Worm (Caenorhabditis elegans) whole organism, L2 larva: ENCODE results near the gene hst-3.2.
"Not testable (repeated sequence)": the region's sequence is repeated elsewhere in the genome, so short reads cannot be mapped to it uniquely, and the experiment has no call there.

ENCODE experiments used
- C34F6.9 ChIP-seq: fragments of 150-350 bp; optimal IDR thresholded peaks from 2 replicates; lab custom pipeline; 2014; ENCODE audit warnings: missing biosample characterization, missing genetic modification characterization
- F13H6.1 ChIP-seq: sonication (generic microtip); optimal IDR thresholded peaks from 2 replicates; lab custom pipeline; 2016; ENCODE audit warnings: missing genetic modification characterization, missing compliant biosample characterization
- R02D3.7 ChIP-seq: fragments of 150-350 bp; optimal IDR thresholded peaks from 2 replicates; lab custom pipeline; 2014; ENCODE audit warnings: missing biosample characterization, missing genetic modification characterization
- Y55F3AM.14 ChIP-seq: fragments of 200-800 bp; sonication (Bioruptor generic); optimal IDR thresholded peaks from 2 replicates; lab custom pipeline; 2018; ENCODE audit warnings: mild to moderate bottlenecking, missing genetic modification characterization, missing compliant biosample characterization
- ZK546.5 ChIP-seq: sonication (generic microtip); optimal IDR thresholded peaks from 2 replicates; lab custom pipeline; 2017; ENCODE audit warnings: missing biosample characterization, missing genetic modification characterization
- alr-1 ChIP-seq: fragments of 150-350 bp; optimal IDR thresholded peaks from 2 replicates; lab custom pipeline; 2014; ENCODE audit warnings: missing biosample characterization, missing genetic modification characterization
- aly-2 ChIP-seq: fragments of 150-350 bp; optimal IDR thresholded peaks from 2 replicates; lab custom pipeline; 2014; ENCODE audit warnings: missing biosample characterization, missing genetic modification characterization
- ama-1 ChIP-seq: fragments of 150-350 bp; optimal IDR thresholded peaks from 2 replicates; lab custom pipeline; 2018; ENCODE audit warnings: inconsistent platforms
- blmp-1 ChIP-seq: sonication (generic microtip); optimal IDR thresholded peaks from 2 replicates; lab custom pipeline; 2017; ENCODE audit warnings: missing genetic modification characterization, mild to moderate bottlenecking, missing compliant biosample characterization, antibody characterized with exemption, moderate library complexity; ENCODE audit not compliant: insufficient read depth
- ceh-16 ChIP-seq: fragments of 150-350 bp; optimal IDR thresholded peaks from 2 replicates; lab custom pipeline; 2014; ENCODE audit warnings: missing biosample characterization, missing genetic modification characterization
- crh-2 ChIP-seq: sonication (generic microtip); optimal IDR thresholded peaks from 2 replicates; lab custom pipeline; 2017; ENCODE audit warnings: missing biosample characterization, missing genetic modification characterization
- dmd-4 ChIP-seq: sonication (generic microtip); optimal IDR thresholded peaks from 2 replicates; lab custom pipeline; 2017; ENCODE audit warnings: missing biosample characterization, missing genetic modification characterization
- egl-27 ChIP-seq: sonication (generic microtip); optimal IDR thresholded peaks from 3 replicates; lab custom pipeline; 2017; ENCODE audit warnings: missing biosample characterization, missing genetic modification reagents, missing genetic modification characterization
- elt-1 ChIP-seq: fragments of 150-350 bp; optimal IDR thresholded peaks from 2 replicates; lab custom pipeline; 2014; ENCODE audit warnings: missing biosample characterization, missing genetic modification characterization
- elt-3 ChIP-seq: sonication (generic microtip); optimal IDR thresholded peaks from 2 replicates; lab custom pipeline; 2017; ENCODE audit warnings: missing biosample characterization, missing genetic modification characterization
- fos-1 ChIP-seq: fragments of 150-350 bp; optimal IDR thresholded peaks from 2 replicates; lab custom pipeline; 2014; ENCODE audit warnings: missing biosample characterization, missing genetic modification characterization
- gmeb-1 ChIP-seq: fragments of 150-350 bp; optimal IDR thresholded peaks from 2 replicates; lab custom pipeline; 2014; ENCODE audit warnings: missing biosample characterization, missing genetic modification characterization
- lin-11 ChIP-seq: fragments of 150-350 bp; sonication (generic microtip); optimal IDR thresholded peaks from 2 replicates; lab custom pipeline; 2014; ENCODE audit warnings: missing biosample characterization, missing genetic modification characterization, inconsistent platforms, mixed read lengths
- lin-39 ChIP-seq: fragments of 150-350 bp; optimal IDR thresholded peaks from 2 replicates; lab custom pipeline; 2014; ENCODE audit warnings: missing biosample characterization, missing genetic modification reagents, missing genetic modification characterization
- lsy-2 ChIP-seq, 2 experiments: fragments of 150-350 bp in 1 of 2; sonication (generic microtip) in 1 of 2; optimal IDR thresholded peaks; 2 replicates each; lab custom pipeline; 2014 to 2017; ENCODE audit warnings: missing biosample characterization in 2 of 2, missing genetic modification characterization in 2 of 2
- mbf-1 ChIP-seq: sonication (generic microtip); optimal IDR thresholded peaks from 2 replicates; lab custom pipeline; 2017; ENCODE audit warnings: missing biosample characterization, missing genetic modification characterization
- mdl-1 ChIP-seq, 2 experiments: fragments of 150-350 bp in 1 of 2; sonication (generic microtip) in 1 of 2; optimal IDR thresholded peaks; 2 replicates each; lab custom pipeline; 2017; ENCODE audit warnings: missing biosample characterization in 2 of 2, missing genetic modification characterization in 2 of 2
- nhr-10 ChIP-seq: sonication (generic microtip); optimal IDR thresholded peaks from 2 replicates; lab custom pipeline; 2017; ENCODE audit warnings: missing biosample characterization, missing genetic modification characterization
- nhr-11 ChIP-seq: fragments of 150-350 bp; optimal IDR thresholded peaks from 2 replicates; lab custom pipeline; 2014; ENCODE audit warnings: missing biosample characterization, missing genetic modification characterization
- nhr-12 ChIP-seq: fragments of 150-350 bp; optimal IDR thresholded peaks from 2 replicates; lab custom pipeline; 2014; ENCODE audit warnings: missing biosample characterization, missing genetic modification characterization
- nhr-129 ChIP-seq: fragments of 150-350 bp; optimal IDR thresholded peaks from 2 replicates; lab custom pipeline; 2014; ENCODE audit warnings: missing biosample characterization, missing genetic modification characterization
- nhr-21 ChIP-seq: fragments of 150-350 bp; optimal IDR thresholded peaks from 2 replicates; lab custom pipeline; 2014; ENCODE audit warnings: missing biosample characterization, missing genetic modification characterization
- nhr-23 ChIP-seq: fragments of 150-350 bp; optimal IDR thresholded peaks from 2 replicates; lab custom pipeline; 2014; ENCODE audit warnings: missing biosample characterization, missing genetic modification reagents, missing genetic modification characterization
- nhr-237 ChIP-seq: fragments of 150-350 bp; optimal IDR thresholded peaks from 2 replicates; lab custom pipeline; 2014; ENCODE audit warnings: missing biosample characterization, missing genetic modification characterization
- nhr-25 ChIP-seq: fragments of 150-350 bp; sonication (generic microtip); optimal IDR thresholded peaks from 3 replicates; lab custom pipeline; 2014; ENCODE audit warnings: missing biosample characterization, missing genetic modification characterization
- nhr-6 ChIP-seq: fragments of 150-350 bp; optimal IDR thresholded peaks from 2 replicates; lab custom pipeline; 2014; ENCODE audit warnings: missing biosample characterization, missing genetic modification characterization
- nhr-77 ChIP-seq: fragments of 150-350 bp; optimal IDR thresholded peaks from 2 replicates; lab custom pipeline; 2014; ENCODE audit warnings: missing biosample characterization, missing genetic modification characterization
- peb-1 ChIP-seq: fragments of 150-350 bp; optimal IDR thresholded peaks from 2 replicates; lab custom pipeline; 2014; ENCODE audit warnings: missing biosample characterization, missing genetic modification characterization
- sem-4 ChIP-seq: fragments of 150-350 bp; optimal IDR thresholded peaks from 2 replicates; lab custom pipeline; 2014; ENCODE audit warnings: missing biosample characterization, missing genetic modification reagents, missing genetic modification characterization
- skn-1 ChIP-seq: sonication (generic microtip); optimal IDR thresholded peaks from 2 replicates; lab custom pipeline; 2017; ENCODE audit warnings: missing biosample characterization, missing genetic modification characterization
- sma-3 ChIP-seq: sonication (generic microtip); optimal IDR thresholded peaks from 2 replicates; lab custom pipeline; 2016; ENCODE audit warnings: missing genetic modification reagents, missing genetic modification characterization, missing compliant biosample characterization
- sma-9 ChIP-seq, 2 experiments: fragments of 150-350 bp in 1 of 2; sonication (generic microtip) in 1 of 2; optimal IDR thresholded peaks; 2 replicates each; lab custom pipeline; 2014 to 2016; ENCODE audit warnings: missing genetic modification characterization in 2 of 2, mild to moderate bottlenecking in 1 of 2, missing biosample characterization in 1 of 2, missing compliant biosample characterization in 1 of 2, missing genetic modification reagents in 1 of 2, moderate library complexity in 1 of 2
- snpc-4 ChIP-seq: fragments of 150-350 bp; optimal IDR thresholded peaks from 2 replicates; lab custom pipeline; 2014; ENCODE audit warnings: missing biosample characterization, missing genetic modification characterization
- unc-62 ChIP-seq: fragments of 150-350 bp; optimal IDR thresholded peaks from 2 replicates; lab custom pipeline; 2014; ENCODE audit warnings: missing biosample characterization, missing genetic modification reagents, missing genetic modification characterization
- ztf-4 ChIP-seq: fragments of 150-350 bp; optimal IDR thresholded peaks from 2 replicates; lab custom pipeline; 2014; ENCODE audit warnings: missing biosample characterization, missing genetic modification characterization

The hst-3.2 gene

DNA sequence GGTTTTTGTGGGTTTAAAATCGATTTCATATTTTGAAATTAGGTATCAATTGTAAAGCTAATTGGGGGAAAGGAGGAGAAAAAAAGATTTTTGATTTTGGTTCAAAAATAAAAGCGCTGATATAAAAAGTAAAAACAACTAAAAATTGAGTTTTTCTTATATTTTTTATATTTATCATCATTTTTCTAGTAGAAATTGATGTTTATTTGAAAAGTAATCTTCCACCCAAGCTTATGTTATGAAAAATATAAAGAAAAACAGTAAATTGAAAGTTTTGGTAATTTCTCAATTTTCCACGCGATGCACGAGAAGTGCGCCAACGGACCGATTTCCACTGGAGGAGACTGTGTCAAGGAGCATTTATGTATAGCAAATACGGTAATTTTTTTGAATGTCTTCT is 29.5 kb downstream of the hst-3.2 start, which contains the start of gene B0410.1:
B0410.1 (plus strand) TSS at position 301 of the 400 bp plus-strand sequence.
- TF ChIP-seq alr-1; elt-1; ztf-4 (tag; lab: Kevin White, UChicago): not testable (repeated sequence)

DNA sequence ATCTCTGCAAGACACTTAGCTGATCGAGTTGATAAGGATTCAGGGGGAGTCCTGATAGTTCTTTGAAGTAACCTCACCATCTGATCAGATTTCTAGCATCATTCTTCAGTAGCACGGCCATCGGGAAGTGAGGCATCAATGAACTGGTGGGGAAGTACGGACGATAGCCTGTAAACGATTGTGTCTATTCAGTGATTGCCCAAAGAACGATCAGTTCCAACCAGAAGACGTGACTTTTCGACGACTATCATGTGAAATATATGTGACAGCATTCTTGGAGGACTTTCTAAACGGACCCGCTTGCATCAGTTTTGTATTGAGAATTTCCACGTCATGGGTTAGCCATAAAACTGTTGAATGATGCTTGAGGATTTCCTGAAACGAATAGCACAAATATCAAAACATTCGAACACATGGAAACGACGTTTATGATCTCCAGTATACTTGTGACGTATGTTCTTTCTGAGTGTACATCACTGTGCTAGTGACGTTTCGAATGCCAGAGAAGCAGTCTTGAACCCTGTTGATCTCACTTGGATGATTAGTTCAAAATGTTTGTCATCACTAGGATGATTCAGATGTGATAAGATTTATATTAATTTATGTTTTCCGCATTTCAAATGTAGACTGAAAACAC is 30.6 kb downstream of the hst-3.2 start:
- TF ChIP-seq sma-3 (GFP tag; lab: Kevin White, UChicago) = peak; percentile 74
- TF ChIP-seq alr-1 = no peak
- peak; percentile 84 for TF ChIP-seq sma-9 (GFP tag; optimal IDR thresholded peaks at IDR 0.05; lab: Kevin White, UChicago)
- TF ChIP-seq sma-9 (tag; optimal IDR thresholded peaks at IDR 0.05; lab: Kevin White, UChicago) = no peak
- TF ChIP-seq nhr-25 (tag; lab: Kevin White, UChicago) = peak; percentile 82
- no peak for TF ChIP-seq ZK546.5 (tag; lab: Kevin White, UChicago)
- TF ChIP-seq nhr-129 (tag; lab: Kevin White, UChicago) = peak; percentile 33
- peak; percentile 82 for TF ChIP-seq nhr-21

DNA sequence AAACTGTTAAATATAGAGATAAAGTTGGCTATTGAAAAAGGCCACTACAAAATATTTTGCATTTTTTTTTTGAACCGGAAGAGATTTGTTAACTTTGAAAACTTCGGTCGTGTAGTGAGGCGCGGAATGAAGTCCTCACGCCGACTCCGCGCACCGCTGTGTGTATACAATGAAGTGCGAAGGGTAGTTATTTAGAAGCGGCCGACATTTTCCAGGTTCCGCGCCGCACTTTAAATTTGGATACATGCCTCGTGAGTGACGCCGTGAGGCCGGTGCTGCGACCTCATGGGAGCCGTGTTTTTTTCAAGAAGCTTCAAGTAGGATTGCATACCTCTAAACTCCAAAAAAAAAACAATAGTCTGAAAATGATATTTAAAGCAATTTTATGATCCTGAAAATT is 31.9 kb downstream of the hst-3.2 start:
- no peak for TF ChIP-seq alr-1
- TF ChIP-seq snpc-4 (tag; lab: Kevin White, UChicago) = peak; percentile 92

DNA sequence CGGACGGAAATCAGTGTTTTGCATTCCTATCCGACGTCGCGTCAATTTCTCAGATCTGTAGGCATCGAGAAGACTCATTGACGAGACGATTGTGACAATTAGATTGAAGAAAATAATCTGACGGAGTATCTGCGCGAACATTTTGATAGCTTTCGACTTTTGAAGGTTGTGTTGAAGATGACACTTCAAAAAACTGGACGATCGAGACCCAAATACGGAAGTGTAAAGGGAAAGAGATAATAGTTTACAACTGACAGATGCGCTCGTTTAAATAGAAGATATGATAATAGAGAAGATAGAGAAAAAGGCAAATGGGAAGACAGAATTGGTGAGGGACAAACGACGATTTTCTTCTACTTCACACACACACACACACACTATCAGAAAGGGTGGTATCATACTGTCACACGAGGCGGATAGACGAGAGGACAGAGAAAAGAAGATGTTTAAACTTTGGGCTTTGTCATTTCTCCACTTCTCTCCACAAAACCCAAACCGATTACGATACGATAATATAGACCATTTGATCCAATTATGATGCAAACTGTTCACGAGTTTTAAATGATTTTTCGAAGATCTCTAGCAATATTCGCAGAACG is 32.5 kb downstream of the hst-3.2 start, which contains the start of gene B0410.3:
B0410.3 (minus strand) TSS at position 351 of the 599 bp plus-strand sequence.
- no peak for TF ChIP-seq skn-1
- TF ChIP-seq peb-1 (tag; lab: Kevin White, UChicago) = no peak
- TF ChIP-seq lsy-2 (tag; optimal IDR thresholded peaks at IDR 0.05; lab: Kevin White, UChicago) = peak in 1 of 2 experiments; percentile 47
- TF ChIP-seq alr-1 = no peak
- peak; percentile 75 for TF ChIP-seq ama-1
- TF ChIP-seq gmeb-1 (tag; lab: Kevin White, UChicago) = no peak
- TF ChIP-seq ceh-16 (tag; lab: Kevin White, UChicago) = no peak
- no peak for TF ChIP-seq ZK546.5 (tag; lab: Kevin White, UChicago)
- TF ChIP-seq sma-9 (GFP tag; optimal IDR thresholded peaks at IDR 0.05; lab: Kevin White, UChicago) = peak; percentile 94
- no peak for TF ChIP-seq sma-9 (tag; optimal IDR thresholded peaks at IDR 0.05; lab: Kevin White, UChicago)
- TF ChIP-seq fos-1 (tag; lab: Kevin White, UChicago) = no peak
- TF ChIP-seq blmp-1 = peak; percentile 81
- no peak for TF ChIP-seq elt-3 (tag; lab: Kevin White, UChicago)
- TF ChIP-seq nhr-11 (tag; lab: Kevin White, UChicago) = no peak
- TF ChIP-seq sma-3 (GFP tag; lab: Kevin White, UChicago) = peak; percentile 74
- peak; percentile 92 for TF ChIP-seq nhr-25 (tag; lab: Kevin White, UChicago)
- TF ChIP-seq nhr-77 (tag; lab: Kevin White, UChicago) = no peak
- TF ChIP-seq aly-2 (tag; lab: Kevin White, UChicago) = no peak
- no peak for TF ChIP-seq lin-39 (tag; lab: Kevin White, UChicago)
- TF ChIP-seq unc-62 (GFP tag; lab: Kevin White, UChicago) = no peak
- no peak for TF ChIP-seq dmd-4 (tag; lab: Kevin White, UChicago)
- no peak for TF ChIP-seq nhr-23 (tag; lab: Kevin White, UChicago)
- peak; percentile 31 for TF ChIP-seq F13H6.1
- TF ChIP-seq crh-2 (tag; lab: Kevin White, UChicago) = peak; percentile 53
- TF ChIP-seq Y55F3AM.14 (GFP tag; lab: Kevin White, UChicago) = no peak
- no peak for TF ChIP-seq nhr-12
- TF ChIP-seq nhr-6 (tag; lab: Kevin White, UChicago) = peak; percentile 51
- TF ChIP-seq ztf-4 (tag; lab: Kevin White, UChicago) = peak; percentile 58
- peak; percentile 17 for TF ChIP-seq C34F6.9 (tag; lab: Kevin White, UChicago)
- no peak for TF ChIP-seq nhr-10
- TF ChIP-seq R02D3.7 (tag; lab: Kevin White, UChicago) = no peak
- no peak for TF ChIP-seq nhr-237 (tag; lab: Kevin White, UChicago)
- peak; percentile 65 for TF ChIP-seq egl-27 (tag; lab: Kevin White, UChicago)
- no peak for TF ChIP-seq snpc-4 (tag; lab: Kevin White, UChicago)
- peak; percentile 90 for TF ChIP-seq nhr-129 (tag; lab: Kevin White, UChicago)
- TF ChIP-seq sem-4 (tag; lab: Kevin White, UChicago) = peak; percentile 59
- TF ChIP-seq nhr-21 = peak; percentile 94
- no peak for TF ChIP-seq mbf-1
- TF ChIP-seq lin-11 (tag; lab: Kevin White, UChicago) = no peak
- TF ChIP-seq mdl-1 (tag; optimal IDR thresholded peaks at IDR 0.05; lab: Kevin White, UChicago) = peak; percentile 53 to 66
